Fruit fly (Drosophila melanogaster) whole organism, wandering third instar larva: ENCODE data around the gene dpr10.

Source experiments
- Abd-B ChIP-seq: fragments of >200 bp; optimal IDR thresholded peaks from 2 replicates; lab custom pipeline; 2017; ENCODE audit warnings: missing biosample characterization, missing genetic modification characterization
- CG9705 ChIP-seq: fragments of 200-800 bp; sonication (Bioruptor generic); optimal IDR thresholded peaks from 2 replicates; lab custom pipeline; 2018; ENCODE audit warnings: missing biosample characterization, mild to moderate bottlenecking, missing genetic modification characterization
- CrebA ChIP-seq: fragments of 200-800 bp; sonication (Bioruptor generic); optimal IDR thresholded peaks from 2 replicates; lab custom pipeline; 2016; ENCODE audit warnings: missing biosample characterization, mild to moderate bottlenecking, missing genetic modification characterization, borderline replicate concordance
- Dfd ChIP-seq: fragments of >200 bp; optimal IDR thresholded peaks from 2 replicates; lab custom pipeline; 2017; ENCODE audit warnings: missing biosample characterization, missing genetic modification characterization
- Dif ChIP-seq: fragments of 200-275, 200-300 bp; sonication (Bioruptor generic); optimal IDR thresholded peaks from 2 replicates; lab custom pipeline; 2018; ENCODE audit warnings: missing biosample characterization, missing genetic modification characterization; ENCODE audit not compliant: partially characterized antibody
- HLH106 ChIP-seq: fragments of 200-800 bp; optimal IDR thresholded peaks from 3 replicates; lab custom pipeline; 2019; ENCODE audit warnings: missing biosample characterization, mild to moderate bottlenecking, missing genetic modification characterization, moderate library complexity
- Hnf4 ChIP-seq: fragments of 200-800 bp; sonication (Bioruptor generic); optimal IDR thresholded peaks from 2 replicates; lab custom pipeline; 2016; ENCODE audit warnings: missing biosample characterization, mild to moderate bottlenecking, missing genetic modification characterization
- Hr78 ChIP-seq: fragments of >200 bp; optimal IDR thresholded peaks from 2 replicates; lab custom pipeline; 2017; ENCODE audit warnings: missing biosample characterization, missing genetic modification characterization
- Hr83 ChIP-seq: fragments of 200-300 bp; sonication (Bioruptor generic); optimal IDR thresholded peaks from 2 replicates; lab custom pipeline; 2016; ENCODE audit warnings: missing biosample characterization, mild to moderate bottlenecking, missing genetic modification characterization, moderate library complexity; ENCODE audit not compliant: poor library complexity, severe bottlenecking
- Mio ChIP-seq: sonication (Bioruptor generic); optimal IDR thresholded peaks from 2 replicates; lab custom pipeline; 2016; ENCODE audit warnings: missing biosample characterization, missing genetic modification characterization
- N ChIP-seq: fragments of >200 bp; optimal IDR thresholded peaks from 2 replicates; lab custom pipeline; 2018; ENCODE audit warnings: missing biosample characterization, missing external identifiers, missing genetic modification characterization
- OdsH ChIP-seq: fragments of 200-800 bp; sonication (Bioruptor generic); optimal IDR thresholded peaks from 2 replicates; lab custom pipeline; 2016; ENCODE audit warnings: missing biosample characterization, mild to moderate bottlenecking, missing genetic modification characterization
- Rel ChIP-seq, 2 experiments: fragments of 200-800 bp; sonication (Bioruptor generic) in 1 of 2; optimal IDR thresholded peaks; 2 replicates in 1 of 2; 3 replicates in 1 of 2; lab custom pipeline; 2016 to 2019; ENCODE audit warnings: mild to moderate bottlenecking in 2 of 2, missing biosample characterization in 2 of 2, missing genetic modification characterization in 2 of 2, moderate library complexity in 1 of 2
- Vsx2 ChIP-seq: fragments of 200-300, 225-300 bp; sonication (Bioruptor generic); optimal IDR thresholded peaks from 2 replicates; lab custom pipeline; 2018; ENCODE audit warnings: missing biosample characterization, missing genetic modification characterization; ENCODE audit not compliant: partially characterized antibody
- brk ChIP-seq: fragments of 200-800 bp; sonication (Bioruptor generic); optimal IDR thresholded peaks from 2 replicates; lab custom pipeline; 2016; ENCODE audit warnings: missing biosample characterization, mild to moderate bottlenecking, missing genetic modification characterization
- dl ChIP-seq, 2 experiments: fragments of 175-275, 200-275 bp in 1 of 2; fragments of 200-275 bp in 1 of 2; sonication (Bioruptor generic); optimal IDR thresholded peaks; lab custom pipeline; 2018; ENCODE audit warnings: mild to moderate bottlenecking in 2 of 2, missing biosample characterization in 2 of 2, missing genetic modification characterization in 2 of 2, moderate library complexity in 2 of 2; ENCODE audit not compliant: partially characterized antibody in 2 of 2, insufficient read depth in 1 of 2
- dmrt93B ChIP-seq: fragments of 200-800 bp; sonication (Bioruptor generic); optimal IDR thresholded peaks from 2 replicates; lab custom pipeline; 2018; ENCODE audit warnings: missing biosample characterization, mild to moderate bottlenecking, missing genetic modification characterization
- dsf ChIP-seq: sonication (Bioruptor generic); optimal IDR thresholded peaks from 2 replicates; lab custom pipeline; 2016; ENCODE audit warnings: missing biosample characterization, missing genetic modification characterization, borderline replicate concordance
- ey ChIP-seq: fragments of 200-800 bp; sonication (Bioruptor generic); optimal IDR thresholded peaks from 2 replicates; lab custom pipeline; 2016; ENCODE audit warnings: missing biosample characterization, missing genetic modification characterization
- fru ChIP-seq: fragments of 200-800 bp; sonication (Bioruptor generic); optimal IDR thresholded peaks from 3 replicates; lab custom pipeline; 2016; ENCODE audit warnings: missing biosample characterization, mild to moderate bottlenecking, missing genetic modification characterization
- h ChIP-seq: fragments of 200-800 bp; sonication (Bioruptor generic); optimal IDR thresholded peaks from 3 replicates; lab custom pipeline; 2016; ENCODE audit warnings: missing biosample characterization, mild to moderate bottlenecking, missing genetic modification characterization
- lola ChIP-seq: fragments of >200 bp; optimal IDR thresholded peaks from 2 replicates; lab custom pipeline; 2017; ENCODE audit warnings: missing biosample characterization, missing genetic modification characterization
- pan ChIP-seq: fragments of >200 bp; optimal IDR thresholded peaks from 2 replicates; lab custom pipeline; 2017
- psq ChIP-seq: fragments of 200-800 bp; sonication (Bioruptor generic); optimal IDR thresholded peaks from 3 replicates; lab custom pipeline; 2017; ENCODE audit warnings: missing biosample characterization, mild to moderate bottlenecking, missing genetic modification characterization, moderate library complexity
- sage ChIP-seq: fragments of 200-800 bp; sonication (Bioruptor generic); optimal IDR thresholded peaks from 2 replicates; lab custom pipeline; 2016; ENCODE audit warnings: missing biosample characterization, mild to moderate bottlenecking, missing genetic modification characterization
- sv ChIP-seq: fragments of 200-800 bp; sonication (Bioruptor generic); optimal IDR thresholded peaks from 3 replicates; lab custom pipeline; 2016; ENCODE audit warnings: missing biosample characterization, missing genetic modification characterization
- tai ChIP-seq: sonication (Bioruptor generic); optimal IDR thresholded peaks from 2 replicates; lab custom pipeline; 2016; ENCODE audit warnings: missing biosample characterization, missing genetic modification characterization
- usp ChIP-seq: fragments of >200 bp; optimal IDR thresholded peaks from 2 replicates; lab custom pipeline; 2017; ENCODE audit warnings: missing biosample characterization, missing genetic modification characterization
- woc ChIP-seq: sonication (Bioruptor generic); optimal IDR thresholded peaks from 2 replicates; lab custom pipeline; 2016; ENCODE audit warnings: missing biosample characterization, mild to moderate bottlenecking, missing genetic modification characterization

The dpr10 gene

dm6 chr3L:10201655-10202054 is 15.7 kb upstream of the dpr10 start, which contains the start of gene ect:
Gene ect (minus strand): TSS chr3L:10201837.
- TF ChIP-seq HLH106 (tag; lab: Kevin White, UChicago) (no peak), pan (lab: Kevin White, UChicago) (no peak), h (GFP tag; lab: Kevin White, UChicago) (no peak), Mio (GFP tag; lab: Kevin White, UChicago) (no peak), Dif (GFP tag; lab: Kevin White, UChicago) (no peak), sv (GFP tag; lab: Kevin White, UChicago) (no peak), woc (GFP tag; lab: Kevin White, UChicago) (no peak), usp (GFP tag; lab: Kevin White, UChicago) (no peak), brk (no peak), OdsH (no peak), Dfd (GFP tag; lab: Kevin White, UChicago) (no peak), N (GFP tag; lab: Kevin White, UChicago) (no peak), dmrt93B (no peak), lola (GFP tag; lab: Kevin White, UChicago) (no peak), tai (no peak), fru (GFP tag; lab: Kevin White, UChicago) (no peak), CG9705 (no peak), dl (GFP tag; optimal IDR thresholded peaks at IDR 0.05; lab: Kevin White, UChicago; ENCODE audit: insufficient read depth in 1 of 2, partially characterized antibody in 2 of 2) (no peak), dsf (no peak), Hnf4 (no peak)

- TF ChIP-seq Rel (GFP tag; optimal IDR thresholded peaks at IDR 0.05; lab: Kevin White, UChicago): no peak
- TF ChIP-seq Rel (tag; optimal IDR thresholded peaks at IDR 0.05; lab: Kevin White, UChicago): peak; percentile 23
- TF ChIP-seq usp (GFP tag; lab: Kevin White, UChicago): no peak
- TF ChIP-seq brk: no peak
- TF ChIP-seq Hr83 (GFP tag; lab: Kevin White, UChicago): no peak
- TF ChIP-seq OdsH: no peak
- no peak for TF ChIP-seq Dif (GFP tag; lab: Kevin White, UChicago)
- no peak for TF ChIP-seq ey (GFP tag; lab: Kevin White, UChicago)
- no peak for TF ChIP-seq h (GFP tag; lab: Kevin White, UChicago)
Measured at dm6 chr3L:10199644-10200043, 13.7 kb upstream of the dpr10 start.

DNA sequence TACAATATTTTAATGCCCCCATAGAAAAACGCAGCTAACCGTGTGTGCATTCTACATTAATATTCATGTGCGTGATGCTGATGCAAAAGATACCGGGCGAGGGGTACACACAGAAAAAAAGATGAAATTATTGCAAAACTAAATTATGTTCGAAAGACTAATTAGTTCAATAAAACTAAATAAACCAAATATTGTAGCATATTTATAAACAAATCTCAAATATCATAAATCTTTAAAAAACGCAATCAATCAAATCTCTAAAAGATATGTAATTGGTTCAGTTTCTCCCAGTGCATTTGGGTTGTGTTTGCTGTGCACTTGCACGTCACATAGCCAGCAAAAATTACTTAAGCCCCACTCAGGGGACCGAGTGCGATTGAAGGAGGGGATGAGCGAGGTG is 12.7 kb upstream of the dpr10 start:
- no peak for TF ChIP-seq OdsH

DNA sequence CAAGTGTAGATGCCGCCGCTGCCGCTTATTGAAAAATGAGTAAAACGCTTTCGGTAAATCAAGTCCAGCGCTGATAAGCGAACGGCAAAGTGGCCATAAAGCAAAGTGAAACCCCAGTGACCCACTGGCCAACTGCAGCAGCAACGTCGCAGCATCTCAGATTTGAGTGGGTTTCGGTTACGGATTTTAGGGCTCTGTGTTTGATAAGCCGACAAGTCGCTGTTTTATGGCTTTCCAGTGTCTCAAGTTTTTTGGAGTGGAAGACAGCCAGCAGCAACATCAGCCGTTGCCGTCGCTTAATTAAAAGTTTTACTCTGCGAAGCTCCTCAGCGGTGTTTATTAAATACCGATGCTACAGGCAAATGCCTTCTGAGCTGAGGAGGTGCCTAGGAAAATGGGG is 11.5 kb upstream of the dpr10 start:
- TF ChIP-seq N (GFP tag; lab: Kevin White, UChicago) (no peak), h (GFP tag; lab: Kevin White, UChicago) (no peak), CG9705 (no peak), tai (no peak), Vsx2 (GFP tag; lab: Kevin White, UChicago) (no peak), sage (no peak), woc (GFP tag; lab: Kevin White, UChicago) (no peak), sv (GFP tag; lab: Kevin White, UChicago) (no peak), CrebA (GFP tag; lab: Kevin White, UChicago) (no peak), ey (GFP tag; lab: Kevin White, UChicago) (no peak), HLH106 (tag; lab: Kevin White, UChicago) (no peak), Rel (GFP tag; optimal IDR thresholded peaks at IDR 0.05; lab: Kevin White, UChicago) (no peak), Rel (tag; optimal IDR thresholded peaks at IDR 0.05; lab: Kevin White, UChicago) (no peak)

dm6 chr3L:10189179-10189578 is 3.3 kb upstream of the dpr10 start:
- TF ChIP-seq fru (GFP tag; lab: Kevin White, UChicago): no peak
- no peak for TF ChIP-seq Abd-B (GFP tag; lab: Kevin White, UChicago)
- TF ChIP-seq Vsx2 (GFP tag; lab: Kevin White, UChicago): no peak
- TF ChIP-seq Hr78 (GFP tag; lab: Kevin White, UChicago): no peak
- no peak for TF ChIP-seq ey (GFP tag; lab: Kevin White, UChicago)
- TF ChIP-seq psq: no peak
- no peak for TF ChIP-seq usp (GFP tag; lab: Kevin White, UChicago)
- no peak for TF ChIP-seq Rel (GFP tag; optimal IDR thresholded peaks at IDR 0.05; lab: Kevin White, UChicago)
- no peak for TF ChIP-seq Rel (tag; optimal IDR thresholded peaks at IDR 0.05; lab: Kevin White, UChicago)
- TF ChIP-seq dmrt93B: no peak
- no peak for TF ChIP-seq Mio (GFP tag; lab: Kevin White, UChicago)
- TF ChIP-seq, all 38 proteins: peak for 0
